Fruit fly (Drosophila melanogaster): ENCODE measurements around the gene CG33695.

The CG33695 gene

DNA sequence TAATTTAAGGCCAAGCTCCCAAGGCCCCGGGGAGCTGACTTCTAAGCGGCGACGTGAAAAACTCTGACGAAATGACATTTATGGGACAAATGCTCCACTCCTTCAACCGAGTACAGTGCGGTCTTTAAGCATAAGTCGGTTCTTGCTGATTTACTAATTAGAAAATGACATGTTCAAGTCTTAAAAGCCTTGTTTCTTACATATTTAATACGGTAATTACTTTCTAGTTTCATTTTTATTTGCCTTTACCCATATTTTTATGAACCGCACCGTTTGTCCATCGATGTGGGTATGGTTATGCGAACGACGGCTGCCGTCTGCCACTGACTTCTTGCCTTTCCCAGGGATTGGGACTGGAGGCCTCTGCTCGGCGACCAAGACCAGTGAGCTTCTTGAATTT is 50.5 kb downstream of the CG33695 start (continued):
- TF ChIP-seq fkh (GFP tag; optimal IDR thresholded peaks at IDR 0.05) (no peak), CG6792 (GFP tag; optimal IDR thresholded peaks at IDR 0.05) (peak; percentile 58), Met (GFP tag; optimal IDR thresholded peaks at IDR 0.05) (peak; percentile 70), Eip75B (GFP tag; optimal IDR thresholded peaks at IDR 0.05) (peak; percentile 29), CG11294 (GFP tag; IDR thresholded peaks at IDR 0.05) (no peak), esn (GFP tag; optimal IDR thresholded peaks at IDR 0.05) (peak; percentile 65), CG9139 (GFP tag; optimal IDR thresholded peaks at IDR 0.05) (no peak), spab (GFP tag; optimal IDR thresholded peaks at IDR 0.05) (no peak)

Data from whole organism, prepupa.